Fruit fly (Drosophila melanogaster) whole organism, embryonic: Measurements from ENCODE around the gene mey.

Experiments
- CG12744 ChIP-seq: fragments of 200-800 bp; sonication (Bioruptor generic); optimal IDR thresholded peaks from 2 replicates; lab custom pipeline; 2016; ENCODE audit warnings: missing biosample characterization, missing genetic modification characterization
- CG1602 ChIP-seq: fragments of 200-800 bp; sonication (Bioruptor generic); optimal IDR thresholded peaks from 3 replicates; lab custom pipeline; 2016; ENCODE audit warnings: missing biosample characterization, missing genetic modification characterization
- CG31224 ChIP-seq: fragments of 200-800 bp; sonication (Bioruptor generic); IDR thresholded peaks from 2 replicates; pipeline ENCODE4 v1.3.6; 2022; ENCODE audit warnings: missing biosample characterization, missing genetic modification characterization
- CG8089 ChIP-seq: fragments of 200-800 bp; sonication (Bioruptor generic); optimal IDR thresholded peaks from 3 replicates; lab custom pipeline; 2016; ENCODE audit warnings: missing biosample characterization, missing genetic modification characterization
- CG9727 ChIP-seq: fragments of 200-800 bp; sonication (Bioruptor generic); optimal IDR thresholded peaks from 3 replicates; lab custom pipeline; 2017; ENCODE audit warnings: missing biosample characterization, mild to moderate bottlenecking, missing genetic modification characterization
- Poxn ChIP-seq: fragments of 200-800 bp; sonication (Bioruptor generic); IDR thresholded peaks from 2 replicates; pipeline ENCODE4 v1.3.6; 2022; ENCODE audit warnings: missing biosample characterization, missing genetic modification characterization
- Scr ChIP-seq: fragments of 200-800 bp; sonication (Bioruptor generic); IDR thresholded peaks from 2 replicates; pipeline ENCODE4 v1.3.6; 2022; ENCODE audit warnings: missing biosample characterization, missing genetic modification characterization; ENCODE audit not compliant: partially characterized antibody
- ato ChIP-seq: fragments of 200-800 bp; sonication (Bioruptor generic); IDR thresholded peaks from 2 replicates; pipeline ENCODE4 v1.3.6; 2022; ENCODE audit warnings: missing biosample characterization, missing genetic modification characterization; ENCODE audit not compliant: partially characterized antibody
- bab2 ChIP-seq: fragments of 200-800 bp; sonication (Bioruptor generic); optimal IDR thresholded peaks from 2 replicates; lab custom pipeline; 2016; ENCODE audit warnings: missing biosample characterization, missing genetic modification characterization
- vnd ChIP-seq: fragments of 200-800 bp; sonication (Bioruptor generic); IDR thresholded peaks from 3 replicates; pipeline ENCODE4 v1.3.6; 2022; ENCODE audit warnings: missing biosample characterization, missing genetic modification characterization; ENCODE audit not compliant: partially characterized antibody

- TF ChIP-seq Poxn (no peak), CG9727 (no peak), ato (no peak), CG12744 (GFP tag; lab: Kevin White, UChicago) (no peak), Scr (GFP tag; lab: Robert Waterston, UW) (no peak), CG31224 (no peak), bab2 (no peak), vnd (GFP tag; lab: Robert Waterston, UW) (no peak), CG8089 (GFP tag; lab: Kevin White, UChicago) (no peak), CG1602 (GFP tag; lab: Kevin White, UChicago) (no peak)
Observed at dm6 chr3R:31542721-31543120, 43.7 kb downstream of the mey start, which contains the start of gene nyo.
